Fruit fly (Drosophila melanogaster) whole organism, embryonic: ENCODE data around the gene sphe.

Experiments used
- Awh ChIP-seq: fragments of 200-800 bp; sonication (Bioruptor generic); IDR thresholded peaks from 2 replicates; pipeline ENCODE4, ENCODE4 v1.3.6; 2022; ENCODE audit warnings: missing biosample characterization, missing genetic modification characterization
- CG10366 ChIP-seq: fragments of 200-800 bp; sonication (Bioruptor generic); IDR thresholded peaks from 2 replicates; pipeline ENCODE4 v1.3.6; 2022; ENCODE audit warnings: missing biosample characterization, missing genetic modification characterization
- CG10565 ChIP-seq: fragments of 200-800 bp; sonication (Bioruptor generic); optimal IDR thresholded peaks from 3 replicates; lab custom pipeline; 2016; ENCODE audit warnings: missing biosample characterization, mild to moderate bottlenecking, missing genetic modification characterization
- CG11398 ChIP-seq: fragments of 200-800 bp; sonication (Bioruptor generic); optimal IDR thresholded peaks from 2 replicates; lab custom pipeline; 2016; ENCODE audit warnings: missing biosample characterization, missing genetic modification characterization
- CG12071 ChIP-seq: fragments of 200-800 bp; sonication (Bioruptor generic); optimal IDR thresholded peaks from 3 replicates; lab custom pipeline; 2018; ENCODE audit warnings: missing biosample characterization, mild to moderate bottlenecking, missing genetic modification characterization
- CG12769 ChIP-seq: fragments of 200-800 bp; sonication (Bioruptor generic); optimal IDR thresholded peaks from 2 replicates; lab custom pipeline; 2019; ENCODE audit warnings: missing biosample characterization, mild to moderate bottlenecking, missing genetic modification characterization, moderate library complexity
- CG13894 ChIP-seq: fragments of 200-800 bp; sonication (Bioruptor generic); optimal IDR thresholded peaks from 3 replicates; lab custom pipeline; 2018; ENCODE audit warnings: missing biosample characterization, mild to moderate bottlenecking, missing genetic modification characterization, moderate library complexity
- CG1603 ChIP-seq: fragments of 200-800 bp; sonication (Bioruptor generic); optimal IDR thresholded peaks from 2 replicates; lab custom pipeline; 2019; ENCODE audit warnings: missing biosample characterization, mild to moderate bottlenecking, missing genetic modification characterization, moderate library complexity
- CG18011 ChIP-seq: fragments of 200-800 bp; sonication (Bioruptor generic); optimal IDR thresholded peaks from 2 replicates; lab custom pipeline; 2017; ENCODE audit warnings: missing biosample characterization, missing genetic modification characterization, mild to moderate bottlenecking, moderate library complexity, missing genotype
- CG2712 ChIP-seq: fragments of 200-800 bp; optimal IDR thresholded peaks from 3 replicates; lab custom pipeline; 2019; ENCODE audit warnings: missing biosample characterization, mild to moderate bottlenecking, missing genetic modification characterization, moderate library complexity
- CG3847 ChIP-seq: fragments of 200-800 bp; sonication (Bioruptor generic); IDR thresholded peaks from 2 replicates; pipeline ENCODE4 v1.3.6; 2022; ENCODE audit warnings: missing biosample characterization, missing genetic modification characterization
- CG6791 ChIP-seq: fragments of 200-800 bp; sonication (Bioruptor generic); IDR thresholded peaks from 3 replicates; pipeline ENCODE4 v1.3.6; 2022; ENCODE audit warnings: missing biosample characterization, missing genetic modification characterization; ENCODE audit not compliant: partially characterized antibody
- CG7372 ChIP-seq: fragments of 200-800 bp; sonication (Bioruptor generic); IDR thresholded peaks from 2 replicates; pipeline ENCODE4 v1.3.6; 2022; ENCODE audit warnings: missing biosample characterization, missing genetic modification characterization
- CG7928 ChIP-seq: fragments of 200-800 bp; sonication (Bioruptor generic); optimal IDR thresholded peaks from 2 replicates; lab custom pipeline; 2017; ENCODE audit warnings: missing biosample characterization, mild to moderate bottlenecking, missing genetic modification characterization
- CG8290 ChIP-seq, 3 experiments: fragments of 200-800 bp; sonication (Bioruptor generic); optimal IDR thresholded peaks; 2 replicates each; lab custom pipeline; 2016 to 2019; ENCODE audit warnings: missing biosample characterization in 3 of 3, missing genetic modification characterization in 3 of 3, mild to moderate bottlenecking in 2 of 3, moderate library complexity in 1 of 3
- CG8478 ChIP-seq: fragments of >200 bp; optimal IDR thresholded peaks from 2 replicates; lab custom pipeline; 2018
- CG8944 ChIP-seq: fragments of 200-800 bp; sonication (Bioruptor generic); optimal IDR thresholded peaks from 3 replicates; lab custom pipeline; 2016; ENCODE audit warnings: missing biosample characterization, missing genetic modification characterization
- CG9437 ChIP-seq: fragments of 200-800 bp; sonication (Bioruptor generic); optimal IDR thresholded peaks from 2 replicates; lab custom pipeline; 2018; ENCODE audit warnings: missing biosample characterization, mild to moderate bottlenecking, missing genetic modification characterization
- CTCF ChIP-seq: fragments of 200-800 bp; sonication (Bioruptor generic); optimal IDR thresholded peaks from 2 replicates; lab custom pipeline; 2017; ENCODE audit warnings: missing biosample characterization, mild to moderate bottlenecking, missing genetic modification characterization, moderate library complexity
- Camta ChIP-seq: fragments of 200-800 bp; sonication (Bioruptor generic); optimal IDR thresholded peaks from 2 replicates; lab custom pipeline; 2016; ENCODE audit warnings: missing biosample characterization, missing genetic modification characterization
- Ets97D ChIP-seq: fragments of 200-800 bp; sonication (Bioruptor generic); optimal IDR thresholded peaks from 3 replicates; lab custom pipeline; 2016; ENCODE audit warnings: missing biosample characterization, missing genetic modification characterization
- Hey ChIP-seq: fragments of 200-800 bp; sonication (Bioruptor generic); optimal IDR thresholded peaks from 3 replicates; lab custom pipeline; 2018; ENCODE audit warnings: missing biosample characterization, mild to moderate bottlenecking, missing genetic modification characterization
- Hr3 ChIP-seq: fragments of 200-800 bp; sonication (Bioruptor generic); optimal IDR thresholded peaks from 3 replicates; lab custom pipeline; 2016; ENCODE audit warnings: missing biosample characterization, missing genetic modification characterization
- NfI ChIP-seq: fragments of 200-800 bp; sonication (Bioruptor generic); optimal IDR thresholded peaks from 3 replicates; lab custom pipeline; 2018; ENCODE audit warnings: missing biosample characterization, mild to moderate bottlenecking, missing genetic modification characterization, moderate library complexity
- Pdp1 ChIP-seq, 2 experiments: fragments of 200-800 bp; sonication (Bioruptor generic); optimal IDR thresholded peaks; 3 replicates each; lab custom pipeline; 2016; ENCODE audit warnings: missing biosample characterization in 2 of 2, missing genetic modification characterization in 2 of 2, mild to moderate bottlenecking in 1 of 2, moderate library complexity in 1 of 2
- Usf ChIP-seq: fragments of 200-800 bp; sonication (Bioruptor generic); optimal IDR thresholded peaks from 2 replicates; lab custom pipeline; 2017; ENCODE audit warnings: missing genotype, missing biosample characterization, missing genetic modification characterization
- Xrp1 ChIP-seq: fragments of 200-800 bp; sonication (Bioruptor generic); IDR thresholded peaks from 2 replicates; pipeline ENCODE4 v1.3.6; 2022; ENCODE audit warnings: missing biosample characterization, missing genetic modification characterization
- abd-A ChIP-seq: fragments of 200-800 bp; sonication (Bioruptor generic); optimal IDR thresholded peaks from 3 replicates; lab custom pipeline; 2019; ENCODE audit warnings: missing biosample characterization, mild to moderate bottlenecking, missing genetic modification characterization, moderate library complexity
- chinmo ChIP-seq: fragments of 200-800 bp; sonication (Bioruptor generic); IDR thresholded peaks from 4 replicates; pipeline ENCODE4 v1.3.6; 2022; ENCODE audit warnings: missing biosample characterization, missing genetic modification characterization; ENCODE audit not compliant: partially characterized antibody
- disco-r ChIP-seq: fragments of 200-800 bp; sonication (Bioruptor generic); optimal IDR thresholded peaks from 2 replicates; lab custom pipeline; 2016; ENCODE audit warnings: missing biosample characterization, missing genetic modification characterization
- fd3F ChIP-seq: fragments of 200-800 bp; sonication (Bioruptor generic); optimal IDR thresholded peaks from 2 replicates; lab custom pipeline; 2018; ENCODE audit warnings: missing biosample characterization, mild to moderate bottlenecking, missing genetic modification characterization, moderate library complexity
- fd64A ChIP-seq: fragments of 200-800 bp; sonication (Bioruptor generic); optimal IDR thresholded peaks from 3 replicates; lab custom pipeline; 2018; ENCODE audit warnings: missing biosample characterization, mild to moderate bottlenecking, missing genetic modification characterization
- grn ChIP-seq: fragments of 200-800 bp; sonication (Bioruptor generic); optimal IDR thresholded peaks from 3 replicates; lab custom pipeline; 2017; ENCODE audit warnings: missing biosample characterization, missing genetic modification characterization
- gro ChIP-seq: fragments of 200-800 bp; sonication (Bioruptor generic); optimal IDR thresholded peaks from 2 replicates; lab custom pipeline; 2016; ENCODE audit warnings: missing biosample characterization, missing genetic modification characterization
- ranshi ChIP-seq: fragments of 200-800 bp; sonication (Bioruptor generic); IDR thresholded peaks from 2 replicates; pipeline ENCODE4 v1.3.6; 2022; ENCODE audit warnings: missing biosample characterization, missing genetic modification characterization
- sens ChIP-seq: fragments of 200-800 bp; sonication (Bioruptor generic); peaks from one replicate; lab custom pipeline; 2016; ENCODE audit warnings: missing biosample characterization, missing genetic modification characterization
- slp2 ChIP-seq: fragments of 200-800 bp; sonication (Bioruptor generic); optimal IDR thresholded peaks from 2 replicates; lab custom pipeline; 2016; ENCODE audit warnings: missing biosample characterization, missing genetic modification characterization
- tup ChIP-seq: fragments of 200-800 bp; sonication (Bioruptor generic); optimal IDR thresholded peaks from 2 replicates; lab custom pipeline; 2016; ENCODE audit warnings: missing biosample characterization, mild to moderate bottlenecking, missing genetic modification characterization, moderate library complexity
- vvl ChIP-seq: fragments of 200-800 bp; sonication (Bioruptor generic); IDR thresholded peaks from 2 replicates; pipeline ENCODE4 v1.3.6; 2022; ENCODE audit warnings: missing biosample characterization, missing genetic modification characterization
- zen ChIP-seq: fragments of 200-800 bp; sonication (Bioruptor generic); optimal IDR thresholded peaks from 3 replicates; lab custom pipeline; 2018; ENCODE audit warnings: missing biosample characterization, mild to moderate bottlenecking, missing genetic modification characterization, moderate library complexity
- zfh1 ChIP-seq: fragments of 200-800 bp; sonication (Bioruptor generic); IDR thresholded peaks from 3 replicates; pipeline ENCODE4 v1.3.6; 2022; ENCODE audit warnings: missing biosample characterization, missing genetic modification characterization

Gene sphe

dm6 chrX:16744345-16744744, 42.6 kb upstream of the sphe start:
- TF ChIP-seq CG6791 (GFP tag; lab: Robert Waterston, UW): 0 out of 3 replicates have a peak, but pooled peaks have one; percentile 9
- peak; percentile 30 for TF ChIP-seq CTCF (GFP tag; lab: Kevin White, UChicago)
- peak; percentile 96 for TF ChIP-seq CG18011 (GFP tag; lab: Kevin White, UChicago)
- TF ChIP-seq CG8290 (GFP tag; optimal IDR thresholded peaks at IDR 0.05; lab: Kevin White, UChicago): peak; percentile 44
- TF ChIP-seq CG8290 (tag; optimal IDR thresholded peaks at IDR 0.05; lab: Kevin White, UChicago): no peak
- TF ChIP-seq CG1603: no peak

DNA sequence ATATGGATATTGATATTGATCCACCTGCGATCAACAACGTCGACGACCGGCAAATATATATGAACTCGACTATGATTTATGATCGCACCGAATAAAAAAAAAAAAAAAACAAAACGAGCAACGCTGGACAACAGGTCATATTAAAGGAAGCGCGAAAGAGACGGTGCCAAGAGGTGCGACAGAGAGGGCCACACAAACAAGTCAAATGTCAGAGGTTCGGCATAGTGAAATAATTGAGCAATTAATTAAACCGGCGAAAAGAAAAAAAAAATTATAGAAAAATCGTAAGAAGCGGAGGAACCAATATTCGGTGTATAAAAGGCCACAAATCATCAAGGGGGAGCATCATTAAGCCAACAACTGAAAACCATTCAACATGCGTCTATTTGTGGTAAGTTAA, 40.8 kb upstream of the sphe start, which contains the start of gene Twdlalpha:
Gene Twdlalpha (plus strand): TSS at position 301 of the 400 bp plus-strand sequence.
- TF ChIP-seq Camta (GFP tag; lab: Kevin White, UChicago): no peak
- TF ChIP-seq CG10565: no peak
- TF ChIP-seq Ets97D (GFP tag; lab: Kevin White, UChicago): no peak
- TF ChIP-seq CG8478 (lab: Kevin White, UChicago): no peak
- no peak for TF ChIP-seq CG7372 (GFP tag; lab: Robert Waterston, UW)

DNA sequence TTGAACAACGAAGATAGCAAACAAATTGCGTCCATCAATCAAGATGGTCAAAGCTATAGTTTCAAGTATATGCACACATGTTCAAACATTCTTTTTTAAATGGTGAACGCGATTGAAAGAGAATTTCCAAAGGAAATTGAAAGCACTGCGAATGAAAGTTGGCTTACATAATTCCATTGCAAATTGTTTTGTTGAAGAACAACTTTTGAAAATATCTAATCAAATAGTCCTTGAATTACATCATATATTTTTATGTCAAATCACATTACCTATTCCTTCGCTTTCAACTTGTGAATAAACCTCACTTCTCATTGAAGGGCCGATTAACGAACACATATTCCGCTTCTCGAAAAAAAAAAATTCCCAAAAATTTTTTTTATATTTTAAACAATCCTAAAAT, 38.8 kb upstream of the sphe start, which contains the start of gene CG32568:
Gene CG32568 (plus strand): TSS at position 301 of the 400 bp plus-strand sequence.
- TF ChIP-seq CG9437: no peak
- no peak for TF ChIP-seq CG3847 (GFP tag; lab: Robert Waterston, UW)

DNA sequence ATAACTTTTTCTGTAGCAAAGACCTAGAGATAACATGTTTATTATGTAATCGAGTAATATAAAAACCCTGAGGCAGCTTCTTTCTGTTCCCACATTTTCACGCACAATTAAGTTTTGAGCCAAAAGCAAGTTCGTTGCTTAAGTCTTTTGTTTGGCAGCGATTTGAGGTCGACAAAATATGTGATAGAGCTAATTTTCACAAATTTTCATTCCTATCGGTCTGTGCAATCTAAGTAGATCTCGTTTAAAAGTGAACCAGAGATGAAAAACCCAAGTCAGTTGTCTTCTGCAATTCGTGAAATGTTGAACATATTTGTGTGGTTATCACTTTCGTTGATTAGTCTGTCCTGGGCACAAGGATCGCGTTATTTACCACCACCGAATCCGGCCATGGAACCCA, 36.1 kb upstream of the sphe start, which contains the start of gene TwdlZ:
Gene TwdlZ (plus strand): TSS at position 301 of the 400 bp plus-strand sequence.
- TF ChIP-seq CG10366: no peak
- no peak for TF ChIP-seq CG2712 (tag; lab: Kevin White, UChicago)
- TF ChIP-seq Pdp1 (GFP tag; optimal IDR thresholded peaks at IDR 0.05; lab: Kevin White, UChicago): peak in 1 of 2 experiments; percentile 17
- TF ChIP-seq, all 482 proteins: peak for 1

dm6 chrX:16736180-16736579, 34.4 kb upstream of the sphe start:
- TF ChIP-seq CG13894 (tag; lab: Kevin White, UChicago) (peak; percentile 94), slp2 (GFP tag; lab: Kevin White, UChicago) (no peak), Hr3 (GFP tag; lab: Kevin White, UChicago) (no peak)

DNA sequence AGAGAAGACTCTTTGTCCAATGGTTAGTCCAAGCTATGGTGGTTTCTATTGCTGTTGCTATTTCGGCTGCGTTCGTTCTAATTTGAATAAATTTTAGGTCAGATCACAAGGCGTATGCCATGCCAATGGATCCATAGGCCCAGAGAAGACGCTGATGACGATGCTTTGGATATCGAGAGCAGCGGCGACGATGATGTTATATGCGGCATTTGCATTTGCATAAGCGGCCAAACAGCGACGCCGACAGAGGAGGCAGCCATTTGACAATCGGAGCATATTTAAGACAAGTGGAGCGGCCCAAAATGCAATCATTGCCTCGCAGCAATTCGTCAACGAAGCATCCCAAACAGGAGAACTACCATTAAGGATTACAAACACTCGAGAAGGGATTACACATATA, 32.9 kb upstream of the sphe start, which contains the start of gene TwdlY:
Gene TwdlY (plus strand): TSS at position 301 of the 400 bp plus-strand sequence.
- no peak for TF ChIP-seq tup (GFP tag; lab: Kevin White, UChicago)
- TF ChIP-seq CG12071: no peak
- peak; percentile 6 for TF ChIP-seq CG12769 (tag; lab: Kevin White, UChicago)
- no peak for TF ChIP-seq CG7928 (GFP tag; lab: Kevin White, UChicago)
- no peak for TF ChIP-seq gro (GFP tag; lab: Kevin White, UChicago)
- TF ChIP-seq CG8290 (GFP tag; optimal IDR thresholded peaks at IDR 0.05; lab: Kevin White, UChicago): no peak
- TF ChIP-seq CG8290 (tag; optimal IDR thresholded peaks at IDR 0.05; lab: Kevin White, UChicago): no peak
- TF ChIP-seq ranshi: no peak
- peak; percentile 53; the same call in 1 of the 2 replicates for TF ChIP-seq vvl (GFP tag; lab: Robert Waterston, UW)
- no peak for TF ChIP-seq fd64A
- peak; percentile 53; the same call in 1 of the 4 replicates for TF ChIP-seq chinmo (GFP tag; lab: Robert Waterston, UW)
- TF ChIP-seq NfI: no peak
- no peak for TF ChIP-seq zfh1 (GFP tag; lab: Robert Waterston, UW)
- TF ChIP-seq, all 482 proteins: peak for 3

- TF ChIP-seq fd3F (GFP tag; lab: Kevin White, UChicago) (no peak), Xrp1 (GFP tag; lab: Robert Waterston, UW) (no peak), grn (peak; percentile 71), Awh (GFP tag; lab: Robert Waterston, UW) (peak; percentile 45; the same call in 1 of the 2 replicates), abd-A (tag; lab: Kevin White, UChicago) (peak; percentile 57), disco-r (GFP tag; lab: Kevin White, UChicago) (no peak), zen (tag; lab: Kevin White, UChicago) (no peak), CG8944 (GFP tag; lab: Kevin White, UChicago) (no peak), CG11398 (no peak), sens (GFP tag; lab: Kevin White, UChicago) (peak; percentile 3), Hey (tag; lab: Kevin White, UChicago) (no peak), Camta (GFP tag; lab: Kevin White, UChicago) (no peak), Usf (GFP tag; lab: Kevin White, UChicago) (no peak)
These were observed 31.5 kb upstream of the sphe start for dm6 chrX:16733244-16733643.
